Fruit fly (Drosophila melanogaster): ENCODE data around the gene CG42564.

Gene CG42564

dm6 chr3R:6406566-6407098 lies 32.4 kb downstream of the CG42564 start, which contains the start of gene gpp (continued):
- no peak for TF ChIP-seq Asciz (GFP tag; optimal IDR thresholded peaks at IDR 0.05)
- peak; percentile 76 for TF ChIP-seq Med (GFP tag)
- TF ChIP-seq chif (GFP tag; optimal IDR thresholded peaks at IDR 0.05), result peak in 1 of 2 experiments; percentile 34
- TF ChIP-seq CG30431 (GFP tag; optimal IDR thresholded peaks at IDR 0.05), result no peak

- peak; percentile 34 for TF ChIP-seq CG17385 (GFP tag; optimal IDR thresholded peaks at IDR 0.05)
- TF ChIP-seq onecut (GFP tag; IDR thresholded peaks at IDR 0.05), result 0 out of 2 replicates have a peak, but pooled peaks have one; percentile 27
- TF ChIP-seq CG3163 (GFP tag; optimal IDR thresholded peaks at IDR 0.05), result peak; percentile 11
- no peak for TF ChIP-seq sim (GFP tag; IDR thresholded peaks at IDR 0.05)
- peak; percentile 4 for TF ChIP-seq exex (tag; optimal IDR thresholded peaks at IDR 0.05)
- TF ChIP-seq sc (optimal IDR thresholded peaks at IDR 0.05), result no peak
- TF ChIP-seq sc (GFP tag; optimal IDR thresholded peaks at IDR 0.05), result no peak
- TF ChIP-seq Trl (optimal IDR thresholded peaks at IDR 0.05), result peak; percentile 79 to 93
- TF ChIP-seq Trl (GFP tag; optimal IDR thresholded peaks at IDR 0.05), result no peak
- TF ChIP-seq CG15479 (GFP tag; optimal IDR thresholded peaks at IDR 0.05), result peak; percentile 3
- peak in 1 of 2 experiments; percentile 38 for TF ChIP-seq eve (GFP tag; optimal IDR thresholded peaks at IDR 0.05)
Observed at dm6 chr3R:6407544-6407943, 33.3 kb downstream of the CG42564 start.

dm6 chr3R:6408467-6408866 lies 34.2 kb downstream of the CG42564 start:
- TF ChIP-seq salm (tag; optimal IDR thresholded peaks at IDR 0.05) (no peak), CG8478 (optimal IDR thresholded peaks at IDR 0.05) (no peak), ATbp (GFP tag; optimal IDR thresholded peaks at IDR 0.05) (no peak), Ets65A (GFP tag) (peak; percentile 69), CG3726 (GFP tag; IDR thresholded peaks at IDR 0.05) (0 out of 3 replicates have a peak, but pooled peaks have one; percentile 23), Dll (GFP tag; IDR thresholded peaks at IDR 0.05; ENCODE audit: partially characterized antibody) (no peak), maf-S (GFP tag; optimal IDR thresholded peaks at IDR 0.05) (no peak), row (GFP tag; IDR thresholded peaks at IDR 0.05) (no peak), CG7372 (GFP tag; IDR thresholded peaks at IDR 0.05) (no peak), CG17568 (GFP tag; optimal IDR thresholded peaks at IDR 0.05) (no peak), sens (GFP tag) (peak; percentile 50), D19B (GFP tag; optimal IDR thresholded peaks at IDR 0.05) (no peak), HLH4C (GFP tag; IDR thresholded peaks at IDR 0.05; ENCODE audit: partially characterized antibody) (no peak), Hmr (GFP tag; optimal IDR thresholded peaks at IDR 0.05) (no peak), CG16779 (GFP tag; IDR thresholded peaks at IDR 0.05) (no peak), Scr (GFP tag; IDR thresholded peaks at IDR 0.05; ENCODE audit: partially characterized antibody) (no peak), CG34224 (GFP tag; IDR thresholded peaks at IDR 0.05; ENCODE audit: partially characterized antibody) (no peak), Nf-YA (GFP tag; IDR thresholded peaks at IDR 0.05) (no peak), CG3995 (GFP tag; optimal IDR thresholded peaks at IDR 0.05) (no peak), danr (GFP tag; IDR thresholded peaks at IDR 0.05) (no peak), Asciz (GFP tag; optimal IDR thresholded peaks at IDR 0.05) (no peak), cas (GFP tag; IDR thresholded peaks at IDR 0.05) (no peak)

dm6 chr3R:6409153-6409571 lies 34.9 kb downstream of the CG42564 start:
- TF ChIP-seq Side (GFP tag; optimal IDR thresholded peaks at IDR 0.05) (peak; percentile 10), CG32532 (GFP tag; IDR thresholded peaks at IDR 0.05) (no peak), bsh (GFP tag; optimal IDR thresholded peaks at IDR 0.05) (peak in 1 of 2 experiments; percentile 26), Sox102F (GFP tag; optimal IDR thresholded peaks at IDR 0.05) (no peak), CG1233 (GFP tag; optimal IDR thresholded peaks at IDR 0.05) (no peak), CG1792 (GFP tag; optimal IDR thresholded peaks at IDR 0.05) (no peak), CG13287 (GFP tag; IDR thresholded peaks at IDR 0.05; ENCODE audit: partially characterized antibody) (no peak), CG2712 (tag; optimal IDR thresholded peaks at IDR 0.05) (peak; percentile 13), zfh1 (GFP tag; IDR thresholded peaks at IDR 0.05) (0 out of 3 replicates have a peak, but pooled peaks have one; percentile 21), CG9817 (tag; optimal IDR thresholded peaks at IDR 0.05) (no peak), Ptx1 (GFP tag; IDR thresholded peaks at IDR 0.05) (no peak), CG3281 (GFP tag; optimal IDR thresholded peaks at IDR 0.05) (no peak), CG14050 (GFP tag; IDR thresholded peaks at IDR 0.05) (no peak), ham (GFP tag; IDR thresholded peaks at IDR 0.05) (no peak)

All from whole organism, embryonic.